Fruit fly (Drosophila melanogaster) whole organism, embryonic: Measurements from ENCODE around the gene dib.

Experiments
- Asciz ChIP-seq: fragments of 200-800 bp; sonication (Bioruptor generic); optimal IDR thresholded peaks from 2 replicates; lab custom pipeline; 2017; ENCODE audit warnings: missing biosample characterization, mild to moderate bottlenecking, missing genetic modification characterization, missing genetic modification reagents
- Atf3 ChIP-seq: fragments of 200-800 bp; sonication (Bioruptor generic); optimal IDR thresholded peaks from 3 replicates; lab custom pipeline; 2016; ENCODE audit warnings: missing biosample characterization, missing genetic modification characterization
- Bgb ChIP-seq: fragments of 200-800 bp; sonication (Bioruptor generic); IDR thresholded peaks from 2 replicates; pipeline ENCODE4 v1.3.6; 2022; ENCODE audit warnings: missing biosample characterization, missing genetic modification characterization; ENCODE audit not compliant: partially characterized antibody
- BtbVII ChIP-seq: fragments of 200-800 bp; sonication (Bioruptor generic); optimal IDR thresholded peaks from 3 replicates; lab custom pipeline; 2017; ENCODE audit warnings: missing biosample characterization, mild to moderate bottlenecking, missing genetic modification characterization
- CG10321 ChIP-seq: fragments of 200-800 bp; sonication (Bioruptor generic); IDR thresholded peaks from 2 replicates; pipeline ENCODE4 v1.3.6; 2022; ENCODE audit warnings: missing biosample characterization, missing genetic modification characterization
- CG10959 ChIP-seq: fragments of 200-800 bp; sonication (Bioruptor generic); IDR thresholded peaks from 2 replicates; pipeline ENCODE4 v1.3.6; 2022; ENCODE audit warnings: missing biosample characterization, missing genetic modification characterization
- CG11723 ChIP-seq: fragments of 200-800 bp; sonication (Bioruptor generic); optimal IDR thresholded peaks from 2 replicates; lab custom pipeline; 2017; ENCODE audit warnings: missing biosample characterization, mild to moderate bottlenecking, missing genetic modification characterization
- CG13123 ChIP-seq: fragments of 200-800 bp; sonication (Bioruptor generic); optimal IDR thresholded peaks from 2 replicates; lab custom pipeline; 2016; ENCODE audit warnings: missing biosample characterization, missing genetic modification characterization
- CG14667 ChIP-seq: fragments of 200-800 bp; sonication (Bioruptor generic); IDR thresholded peaks from 2 replicates; pipeline ENCODE4 v1.3.6; 2022; ENCODE audit warnings: missing biosample characterization, missing genetic modification characterization
- CG14710 ChIP-seq: fragments of 200-800 bp; sonication (Bioruptor generic); optimal IDR thresholded peaks from 3 replicates; lab custom pipeline; 2019; ENCODE audit warnings: missing biosample characterization, mild to moderate bottlenecking, missing genetic modification characterization, moderate library complexity
- CG15696 ChIP-seq: fragments of 200-800 bp; sonication (Bioruptor generic); optimal IDR thresholded peaks from 2 replicates; lab custom pipeline; 2019; ENCODE audit warnings: missing biosample characterization, mild to moderate bottlenecking, missing genetic modification characterization, moderate library complexity
- CG16813 ChIP-seq: fragments of 200-800 bp; sonication (Bioruptor generic); IDR thresholded peaks from 3 replicates; pipeline ENCODE4 v1.3.6; 2022; ENCODE audit warnings: missing biosample characterization, missing genetic modification characterization; ENCODE audit not compliant: partially characterized antibody
- CG17802 ChIP-seq: fragments of 200-800 bp; sonication (Bioruptor generic); optimal IDR thresholded peaks from 2 replicates; lab custom pipeline; 2018; ENCODE audit warnings: missing biosample characterization, mild to moderate bottlenecking, missing genetic modification characterization, moderate library complexity
- CG2712 ChIP-seq: fragments of 200-800 bp; optimal IDR thresholded peaks from 3 replicates; lab custom pipeline; 2019; ENCODE audit warnings: missing biosample characterization, mild to moderate bottlenecking, missing genetic modification characterization, moderate library complexity
- CG31365 ChIP-seq: fragments of 200-800 bp; sonication (Bioruptor generic); optimal IDR thresholded peaks from 2 replicates; lab custom pipeline; 2018; ENCODE audit warnings: missing biosample characterization, mild to moderate bottlenecking, missing genetic modification characterization
- CG3281 ChIP-seq: fragments of 200-800 bp; sonication (Bioruptor generic); optimal IDR thresholded peaks from 3 replicates; lab custom pipeline; 2017; ENCODE audit warnings: missing biosample characterization, mild to moderate bottlenecking, missing genetic modification characterization
- CG3407 ChIP-seq: fragments of 200-800 bp; sonication (Bioruptor generic); optimal IDR thresholded peaks from 2 replicates; lab custom pipeline; 2018; ENCODE audit warnings: missing biosample characterization, mild to moderate bottlenecking, missing genetic modification characterization
- CG6175 ChIP-seq: fragments of 200-800 bp; sonication (Bioruptor generic); IDR thresholded peaks from 3 replicates; pipeline ENCODE4 v1.3.6; 2022; ENCODE audit warnings: missing biosample characterization, missing genetic modification characterization
- CG7372 ChIP-seq: fragments of 200-800 bp; sonication (Bioruptor generic); IDR thresholded peaks from 2 replicates; pipeline ENCODE4 v1.3.6; 2022; ENCODE audit warnings: missing biosample characterization, missing genetic modification characterization
- Drgx ChIP-seq: fragments of 200-800 bp; sonication (Bioruptor generic); IDR thresholded peaks from 2 replicates; pipeline ENCODE4 v1.3.6; 2022; ENCODE audit warnings: missing biosample characterization, missing genetic modification characterization
- E2f1 ChIP-seq: fragments of 200-800 bp; sonication (Bioruptor generic); IDR thresholded peaks from 2 replicates; pipeline ENCODE4 v1.3.6; 2022; ENCODE audit warnings: missing biosample characterization, missing genetic modification characterization
- Fer1 ChIP-seq: fragments of 200-800 bp; sonication (Bioruptor generic); optimal IDR thresholded peaks from 2 replicates; lab custom pipeline; 2017; ENCODE audit warnings: missing biosample characterization, mild to moderate bottlenecking, missing genetic modification characterization
- H2.0 ChIP-seq: fragments of 200-800 bp; sonication (Bioruptor generic); IDR thresholded peaks from 2 replicates; pipeline ENCODE4 v1.3.6; 2022; ENCODE audit warnings: missing biosample characterization, missing genetic modification characterization
- Hr78 ChIP-seq, 2 experiments: fragments of 200-800 bp in 1 of 2; fragments of >200 bp in 1 of 2; sonication (Bioruptor generic) in 1 of 2; optimal IDR thresholded peaks; 2 replicates each; lab custom pipeline; 2017 to 2019; ENCODE audit warnings: missing biosample characterization in 2 of 2, missing genetic modification characterization in 2 of 2, mild to moderate bottlenecking in 1 of 2, moderate library complexity in 1 of 2
- Kr ChIP-seq: fragments of 200-800 bp; sonication (Bioruptor generic); optimal IDR thresholded peaks from 2 replicates; lab custom pipeline; 2017; ENCODE audit warnings: missing biosample characterization, mild to moderate bottlenecking, missing genetic modification characterization
- Mrtf ChIP-seq: fragments of 200-800 bp; sonication (Bioruptor generic); IDR thresholded peaks from 3 replicates; pipeline ENCODE4 v1.3.6; 2022; ENCODE audit warnings: missing biosample characterization, missing genetic modification characterization
- Neu2 ChIP-seq: fragments of 200-800 bp; sonication (Bioruptor generic); optimal IDR thresholded peaks from 3 replicates; lab custom pipeline; 2016; ENCODE audit warnings: missing biosample characterization, missing genetic modification characterization, borderline replicate concordance
- Scr ChIP-seq: fragments of 200-800 bp; sonication (Bioruptor generic); IDR thresholded peaks from 2 replicates; pipeline ENCODE4 v1.3.6; 2022; ENCODE audit warnings: missing biosample characterization, missing genetic modification characterization; ENCODE audit not compliant: partially characterized antibody
- Usf ChIP-seq: fragments of 200-800 bp; sonication (Bioruptor generic); optimal IDR thresholded peaks from 2 replicates; lab custom pipeline; 2017; ENCODE audit warnings: missing genotype, missing biosample characterization, missing genetic modification characterization
- Vsx1 ChIP-seq: fragments of 200-800 bp; sonication (Bioruptor generic); optimal IDR thresholded peaks from 2 replicates; lab custom pipeline; 2017; ENCODE audit warnings: missing biosample characterization, mild to moderate bottlenecking, missing genetic modification characterization, missing genetic modification reagents
- Xbp1 ChIP-seq: fragments of 200-800 bp; sonication (Bioruptor generic); optimal IDR thresholded peaks from 3 replicates; lab custom pipeline; 2016; ENCODE audit warnings: missing biosample characterization, mild to moderate bottlenecking, missing genetic modification characterization
- cad ChIP-seq: fragments of >200 bp; optimal IDR thresholded peaks from 2 replicates; lab custom pipeline; 2017; ENCODE audit warnings: missing biosample characterization, missing genetic modification characterization
- cg ChIP-seq: fragments of 200-800 bp; sonication (Bioruptor generic); optimal IDR thresholded peaks from 3 replicates; lab custom pipeline; 2019; ENCODE audit warnings: missing biosample characterization, mild to moderate bottlenecking, missing genetic modification characterization, moderate library complexity
- chm ChIP-seq: fragments of 200-800 bp; sonication (Bioruptor generic); IDR thresholded peaks from 2 replicates; pipeline ENCODE4 v1.3.6; 2022; ENCODE audit warnings: missing biosample characterization, missing genetic modification characterization
- da ChIP-seq: fragments of 200-800 bp; sonication (Bioruptor generic); optimal IDR thresholded peaks from 2 replicates; lab custom pipeline; 2016; ENCODE audit warnings: missing biosample characterization, missing genetic modification characterization
- esg ChIP-seq: fragments of 200-800 bp; sonication (Bioruptor generic); conservative IDR thresholded peaks from 2 replicates; pipeline ENCODE4 v1.3.6; 2022; ENCODE audit warnings: missing biosample characterization, missing genetic modification characterization
- gcm ChIP-seq: fragments of 200-800 bp; sonication (Bioruptor generic); optimal IDR thresholded peaks from 2 replicates; lab custom pipeline; 2019; ENCODE audit warnings: missing biosample characterization, mild to moderate bottlenecking, missing genetic modification characterization, moderate library complexity
- gem ChIP-seq: fragments of 200-800 bp; sonication (Bioruptor generic); optimal IDR thresholded peaks from 2 replicates; lab custom pipeline; 2019; ENCODE audit warnings: missing biosample characterization, mild to moderate bottlenecking, missing genetic modification characterization, moderate library complexity
- gt ChIP-seq: fragments of 200-800 bp; sonication (Bioruptor generic); IDR thresholded peaks from 2 replicates; pipeline ENCODE4 v1.3.6; 2022; ENCODE audit warnings: missing biosample characterization, missing genetic modification characterization
- hb ChIP-seq: fragments of 200-800 bp; sonication (Bioruptor generic); IDR thresholded peaks from 3 replicates; pipeline ENCODE4 v1.3.6; 2022; ENCODE audit warnings: missing biosample characterization, missing genetic modification characterization; ENCODE audit not compliant: partially characterized antibody
- hbn ChIP-seq: fragments of 200-800 bp; sonication (Bioruptor generic); IDR thresholded peaks from 2 replicates; pipeline ENCODE4 v1.3.6; 2022; ENCODE audit warnings: missing biosample characterization, missing genetic modification characterization; ENCODE audit not compliant: partially characterized antibody
- lola ChIP-seq, 3 experiments: fragments of >200 bp in 2 of 3; fragments of 200-800 bp in 1 of 3; sonication (Bioruptor generic) in 1 of 3; optimal IDR thresholded peaks; 2 replicates each; lab custom pipeline; 2017 to 2019; ENCODE audit warnings: missing biosample characterization in 3 of 3, missing genetic modification characterization in 3 of 3, mild to moderate bottlenecking in 1 of 3, moderate library complexity in 1 of 3
- pan ChIP-seq, 4 experiments: fragments of >200 bp in 3 of 4; fragments of 200-800 bp in 1 of 4; sonication (Bioruptor generic) in 1 of 4; optimal IDR thresholded peaks in 3 of 4; IDR thresholded peaks in 1 of 4; 2 replicates each; pipeline versions ENCODE4 v1.3.6 to Lab custom; 2017 to 2022; ENCODE audit warnings: missing biosample characterization in 2 of 4, missing genetic modification characterization in 2 of 4, mixed read lengths in 1 of 4
- phol ChIP-seq: fragments of 200-800 bp; sonication (Bioruptor generic); optimal IDR thresholded peaks from 3 replicates; lab custom pipeline; 2018; ENCODE audit warnings: missing biosample characterization, mild to moderate bottlenecking, missing genetic modification characterization, moderate library complexity
- sc ChIP-seq, 3 experiments: fragments of >200 bp in 2 of 3; fragments of 200-800 bp in 1 of 3; sonication (Bioruptor generic) in 1 of 3; optimal IDR thresholded peaks; 2 replicates in 2 of 3; 3 replicates in 1 of 3; lab custom pipeline; 2017; ENCODE audit warnings: mild to moderate bottlenecking in 1 of 3, missing biosample characterization in 1 of 3, missing genetic modification characterization in 1 of 3, missing genetic modification reagents in 1 of 3
- sd ChIP-seq: fragments of 200-800 bp; sonication (Bioruptor generic); optimal IDR thresholded peaks from 3 replicates; lab custom pipeline; 2018; ENCODE audit warnings: missing biosample characterization, mild to moderate bottlenecking, missing genetic modification characterization, moderate library complexity
- seq ChIP-seq: fragments of 200-800 bp; sonication (Bioruptor generic); IDR thresholded peaks from 2 replicates; pipeline ENCODE4 v1.3.6; 2022; ENCODE audit warnings: missing biosample characterization, missing genetic modification characterization
- sob ChIP-seq: fragments of 200-800 bp; sonication (Bioruptor generic); IDR thresholded peaks from 2 replicates; pipeline ENCODE4 v1.3.6; 2022; ENCODE audit warnings: missing biosample characterization, missing genetic modification characterization
- usp ChIP-seq: fragments of >200 bp; optimal IDR thresholded peaks from 2 replicates; lab custom pipeline; 2017; ENCODE audit warnings: missing biosample characterization, missing genetic modification characterization

Gene dib

dm6 chr3L:4044497-4044896, 17.6 kb upstream of the dib start (continued):
- no peak for TF ChIP-seq lola (GFP tag; optimal IDR thresholded peaks at IDR 0.05; lab: Kevin White, UChicago)
- TF ChIP-seq esg (GFP tag; lab: Robert Waterston, UW), result 0 out of 2 replicates have a peak, but pooled peaks have one; percentile 6
- TF ChIP-seq H2.0 (GFP tag; lab: Robert Waterston, UW), result no peak
- no peak for TF ChIP-seq Hr78 (GFP tag; optimal IDR thresholded peaks at IDR 0.05; lab: Kevin White, UChicago)
- no peak for TF ChIP-seq Xbp1 (GFP tag; lab: Kevin White, UChicago)
- no peak for TF ChIP-seq CG3407 (GFP tag; lab: Kevin White, UChicago)
- peak; percentile 55 for TF ChIP-seq sd (tag; lab: Kevin White, UChicago)
- TF ChIP-seq CG10959 (GFP tag; lab: Robert Waterston, UW), result no peak
- peak; percentile 2 for TF ChIP-seq phol (tag; lab: Kevin White, UChicago)
- TF ChIP-seq hb (GFP tag; lab: Robert Waterston, UW), result no peak
- no peak for TF ChIP-seq usp (GFP tag; lab: Kevin White, UChicago)
- no peak for TF ChIP-seq CG15696 (tag; lab: Kevin White, UChicago)
- no peak for TF ChIP-seq CG16813 (GFP tag; lab: Robert Waterston, UW)
- no peak for TF ChIP-seq gt (GFP tag; lab: Robert Waterston, UW)
- no peak for TF ChIP-seq Drgx (GFP tag; lab: Robert Waterston, UW)
- no peak for TF ChIP-seq CG14667 (GFP tag; lab: Robert Waterston, UW)
- no peak for TF ChIP-seq E2f1 (GFP tag; lab: Robert Waterston, UW)
- no peak for TF ChIP-seq CG6175 (GFP tag; lab: Robert Waterston, UW)
- no peak for TF ChIP-seq pan (optimal IDR thresholded peaks at IDR 0.05; lab: Kevin White, UChicago)
- peak in 1 of 2 experiments; percentile 55 for TF ChIP-seq pan (GFP tag; optimal IDR thresholded peaks at IDR 0.05 in 1 of 2, IDR thresholded peaks at IDR 0.05 in 1 of 2)
- no peak for TF ChIP-seq hbn (GFP tag; lab: Robert Waterston, UW)
- no peak for TF ChIP-seq Neu2
- TF ChIP-seq CG3281 (GFP tag; lab: Kevin White, UChicago), result no peak
- TF ChIP-seq Atf3 (GFP tag; lab: Kevin White, UChicago), result no peak
- TF ChIP-seq cg (GFP tag; lab: Kevin White, UChicago), result no peak
- TF ChIP-seq CG17802 (tag; lab: Kevin White, UChicago), result no peak
- no peak for TF ChIP-seq CG31365
- no peak for TF ChIP-seq cad (GFP tag; lab: Kevin White, UChicago)
- TF ChIP-seq Scr (GFP tag; lab: Robert Waterston, UW), result no peak
- no peak for TF ChIP-seq seq (GFP tag; lab: Robert Waterston, UW)
- peak; percentile 15 for TF ChIP-seq CG2712
- TF ChIP-seq CG7372 (GFP tag; lab: Robert Waterston, UW), result peak; percentile 31; the same call in 1 of the 2 replicates
- no peak for TF ChIP-seq Vsx1 (GFP tag; lab: Kevin White, UChicago)
- no peak for TF ChIP-seq sc (optimal IDR thresholded peaks at IDR 0.05; lab: Kevin White, UChicago)
- TF ChIP-seq sc (GFP tag; optimal IDR thresholded peaks at IDR 0.05; lab: Kevin White, UChicago), result no peak
- TF ChIP-seq CG10321 (GFP tag; lab: Robert Waterston, UW), result no peak
- TF ChIP-seq Asciz (GFP tag; lab: Kevin White, UChicago), result peak; percentile 16
- no peak for TF ChIP-seq da (GFP tag; lab: Kevin White, UChicago)
- no peak for TF ChIP-seq gcm (GFP tag; lab: Kevin White, UChicago)
- no peak for TF ChIP-seq CG11723 (GFP tag; lab: Kevin White, UChicago)
- no peak for TF ChIP-seq Kr
- TF ChIP-seq Fer1 (GFP tag; lab: Kevin White, UChicago), result no peak
- TF ChIP-seq Usf (GFP tag; lab: Kevin White, UChicago), result no peak
- no peak for TF ChIP-seq Bgb (GFP tag; lab: Robert Waterston, UW)
- peak; percentile 46 for TF ChIP-seq gem (tag; lab: Kevin White, UChicago)
- no peak for TF ChIP-seq BtbVII (GFP tag; lab: Kevin White, UChicago)
- no peak for TF ChIP-seq Mrtf (GFP tag; lab: Robert Waterston, UW)
- TF ChIP-seq CG13123 (GFP tag; lab: Kevin White, UChicago), result no peak
- TF ChIP-seq CG14710 (tag; lab: Kevin White, UChicago), result no peak
- no peak for TF ChIP-seq chm (GFP tag; lab: Robert Waterston, UW)
- no peak for TF ChIP-seq sob (GFP tag; lab: Robert Waterston, UW)
